Worm (Caenorhabditis elegans) whole organism, L1 larva: ENCODE data around the gene C09B7.2.

Source experiments
- C04F5.9 ChIP-seq: sonication (generic microtip); optimal IDR thresholded peaks from 2 replicates; lab custom pipeline; 2016; ENCODE audit warnings: missing genetic modification characterization, missing compliant biosample characterization
- F16B12.6 ChIP-seq: fragments of 150-350 bp; optimal IDR thresholded peaks from 2 replicates; lab custom pipeline; 2014; ENCODE audit warnings: missing biosample characterization, missing genetic modification characterization
- Y116A8C.19 ChIP-seq: sonication (generic microtip); optimal IDR thresholded peaks from 2 replicates; lab custom pipeline; 2016; ENCODE audit warnings: missing compliant biosample characterization, missing genetic modification characterization, borderline replicate concordance
- aha-1 ChIP-seq: fragments of 150-350 bp; optimal IDR thresholded peaks from 2 replicates; lab custom pipeline; 2014; ENCODE audit warnings: missing biosample characterization, missing genetic modification characterization
- aly-2 ChIP-seq: fragments of 150-350 bp; optimal IDR thresholded peaks from 2 replicates; lab custom pipeline; 2014; ENCODE audit warnings: missing biosample characterization, missing genetic modification characterization
- ama-1 ChIP-seq: fragments of 150-350 bp; optimal IDR thresholded peaks from 2 replicates; lab custom pipeline; 2014
- ceh-82 ChIP-seq, 3 experiments: fragments of 150-350 bp in 1 of 3; sonication (generic microtip) in 2 of 3; optimal IDR thresholded peaks; 2 replicates each; lab custom pipeline; 2014 to 2017; ENCODE audit warnings: missing biosample characterization in 3 of 3, missing genetic modification characterization in 3 of 3
- ceh-88 ChIP-seq: fragments of 200-800 bp; sonication (Bioruptor generic); IDR thresholded peaks from 2 replicates; pipeline ENCODE4 v1.3.6; 2022; ENCODE audit warnings: missing genetic modification characterization, missing compliant biosample characterization
- ceh-90 ChIP-seq: sonication (generic microtip); optimal IDR thresholded peaks from 2 replicates; lab custom pipeline; 2016; ENCODE audit warnings: missing genetic modification characterization, missing compliant biosample characterization
- ces-1 ChIP-seq: fragments of 150-350 bp; optimal IDR thresholded peaks from 2 replicates; lab custom pipeline; 2014; ENCODE audit warnings: missing biosample characterization, missing genetic modification reagents, missing genetic modification characterization
- dpl-1 ChIP-seq, 3 experiments: fragments of 150-350 bp in 2 of 3; sonication (generic microtip) in 1 of 3; optimal IDR thresholded peaks; 2 replicates each; lab custom pipeline; 2014 to 2017; ENCODE audit warnings: missing biosample characterization in 3 of 3, missing genetic modification characterization in 3 of 3, missing genetic modification reagents in 3 of 3
- efl-1 ChIP-seq, 4 experiments: fragments of 150-350 bp; optimal IDR thresholded peaks in 3 of 4; peaks in 1 of 4; 1 replicate in 1 of 4; 2 replicates in 3 of 4; lab custom pipeline; 2014; ENCODE audit warnings: missing biosample characterization in 2 of 4, missing genetic modification characterization in 2 of 4, missing genetic modification reagents in 2 of 4
- egl-27 ChIP-seq, 2 experiments: fragments of 150-350 bp in 1 of 2; sonication (generic microtip); optimal IDR thresholded peaks; 3 replicates each; lab custom pipeline; 2017 to 2018; ENCODE audit warnings: missing biosample characterization in 2 of 2, missing genetic modification characterization in 2 of 2, missing genetic modification reagents in 2 of 2
- elt-2 ChIP-seq: sonication (generic microtip); optimal IDR thresholded peaks from 2 replicates; lab custom pipeline; 2016; ENCODE audit warnings: missing genetic modification characterization, mild to moderate bottlenecking, inconsistent platforms, missing compliant biosample characterization, missing genetic modification reagents
- elt-3 ChIP-seq, 6 experiments: fragments of 150-350 bp in 1 of 6; sonication (generic microtip); optimal IDR thresholded peaks; 2 replicates each; lab custom pipeline; 2017 to 2018; ENCODE audit warnings: missing biosample characterization in 6 of 6, missing genetic modification characterization in 6 of 6, inconsistent platforms in 1 of 6
- ets-5 ChIP-seq: fragments of 200-800 bp; sonication (Bioruptor generic); IDR thresholded peaks from 2 replicates; pipeline ENCODE4 v1.3.6; 2022; ENCODE audit warnings: missing genetic modification characterization, missing compliant biosample characterization
- fkh-8 ChIP-seq: sonication (generic microtip); optimal IDR thresholded peaks from 2 replicates; lab custom pipeline; 2016; ENCODE audit warnings: mild to moderate bottlenecking, missing genetic modification characterization, missing compliant biosample characterization
- fos-1 ChIP-seq: fragments of 150-350 bp; optimal IDR thresholded peaks from 2 replicates; lab custom pipeline; 2014; ENCODE audit warnings: missing biosample characterization, missing genetic modification characterization
- hpl-2 ChIP-seq: fragments of 150-350 bp; optimal IDR thresholded peaks from 2 replicates; lab custom pipeline; 2014; ENCODE audit warnings: missing biosample characterization, missing genetic modification reagents, missing genetic modification characterization
- irx-1 ChIP-seq: sonication (generic microtip); optimal IDR thresholded peaks from 2 replicates; lab custom pipeline; 2016; ENCODE audit warnings: missing genetic modification characterization, missing compliant biosample characterization
- isw-1 ChIP-seq: fragments of 200-800 bp; sonication (Bioruptor generic); IDR thresholded peaks from 2 replicates; pipeline ENCODE4 v1.3.6; 2022; ENCODE audit warnings: missing genetic modification characterization, missing compliant biosample characterization
- lin-13 ChIP-seq: fragments of 150-350 bp; optimal IDR thresholded peaks from 2 replicates; lab custom pipeline; 2014; ENCODE audit warnings: missing biosample characterization, missing genetic modification reagents, missing genetic modification characterization
- lin-15B ChIP-seq: fragments of 150-350 bp; sonication (generic microtip); optimal IDR thresholded peaks from 3 replicates; lab custom pipeline; 2014; ENCODE audit warnings: missing biosample characterization, missing genetic modification characterization
- lin-39 ChIP-seq: fragments of 150-350 bp; optimal IDR thresholded peaks from 2 replicates; lab custom pipeline; 2014; ENCODE audit warnings: missing biosample characterization, missing genetic modification reagents, missing genetic modification characterization
- lir-3 ChIP-seq: sonication (generic microtip); optimal IDR thresholded peaks from 2 replicates; lab custom pipeline; 2016; ENCODE audit warnings: mild to moderate bottlenecking, missing genetic modification characterization, moderate library complexity, missing compliant biosample characterization; ENCODE audit not compliant: poor library complexity
- lsy-2 ChIP-seq, 2 experiments: fragments of 150-350 bp; optimal IDR thresholded peaks; 2 replicates each; lab custom pipeline; 2014; ENCODE audit warnings: missing biosample characterization in 2 of 2, missing genetic modification characterization in 2 of 2
- mab-9 ChIP-seq: fragments of 200-800 bp; sonication (Bioruptor generic); IDR thresholded peaks from 2 replicates; pipeline ENCODE4 v1.3.6; 2022; ENCODE audit warnings: missing genetic modification reagents, missing genetic modification characterization, missing compliant biosample characterization
- mef-2 ChIP-seq: fragments of 150-350 bp; optimal IDR thresholded peaks from 2 replicates; lab custom pipeline; 2014; ENCODE audit warnings: missing biosample characterization, missing genetic modification characterization
- mep-1 ChIP-seq: fragments of 150-350 bp; optimal IDR thresholded peaks from 2 replicates; lab custom pipeline; 2014; ENCODE audit warnings: missing biosample characterization, missing genetic modification characterization
- nhr-11 ChIP-seq: fragments of 150-350 bp; optimal IDR thresholded peaks from 2 replicates; lab custom pipeline; 2014; ENCODE audit warnings: missing biosample characterization, missing genetic modification characterization
- nhr-12 ChIP-seq: sonication (generic microtip); optimal IDR thresholded peaks from 2 replicates; lab custom pipeline; 2017; ENCODE audit warnings: missing biosample characterization, missing genetic modification characterization
- nhr-19 ChIP-seq: fragments of 200-800 bp; sonication (Bioruptor generic); conservative IDR thresholded peaks from 2 replicates; pipeline ENCODE4 v1.3.6; 2022; ENCODE audit warnings: missing genetic modification characterization, missing compliant biosample characterization
- nhr-20 ChIP-seq: sonication (generic microtip); optimal IDR thresholded peaks from 2 replicates; lab custom pipeline; 2016; ENCODE audit warnings: mild to moderate bottlenecking, missing genetic modification characterization, missing compliant biosample characterization
- nhr-47 ChIP-seq: sonication (generic microtip); optimal IDR thresholded peaks from 2 replicates; lab custom pipeline; 2016; ENCODE audit warnings: mild to moderate bottlenecking, missing genetic modification characterization, moderate library complexity, missing compliant biosample characterization
- nhr-71 ChIP-seq: sonication (generic microtip); optimal IDR thresholded peaks from 2 replicates; lab custom pipeline; 2016; ENCODE audit warnings: mild to moderate bottlenecking, missing genetic modification characterization, moderate library complexity, missing compliant biosample characterization
- nhr-76 ChIP-seq: sonication (generic microtip); optimal IDR thresholded peaks from 2 replicates; lab custom pipeline; 2017; ENCODE audit warnings: missing biosample characterization, missing genetic modification characterization
- nhr-77 ChIP-seq: fragments of 150-350 bp; optimal IDR thresholded peaks from 2 replicates; lab custom pipeline; 2014; ENCODE audit warnings: missing biosample characterization, missing genetic modification characterization
- nhr-84 ChIP-seq: sonication (generic microtip); optimal IDR thresholded peaks from 2 replicates; lab custom pipeline; 2017; ENCODE audit warnings: missing biosample characterization, missing genetic modification characterization
- nhr-85 ChIP-seq: sonication (generic microtip); peaks from one replicate; lab custom pipeline; 2016; ENCODE audit warnings: missing genetic modification characterization, inconsistent platforms, missing compliant biosample characterization
- pag-3 ChIP-seq: sonication (generic microtip); optimal IDR thresholded peaks from 2 replicates; lab custom pipeline; 2017; ENCODE audit warnings: missing genetic modification characterization, mild to moderate bottlenecking, missing compliant biosample characterization, antibody characterized with exemption, borderline replicate concordance; ENCODE audit not compliant: insufficient read depth
- pax-3 ChIP-seq: fragments of 200-800 bp; sonication (Bioruptor generic); optimal IDR thresholded peaks from 2 replicates; lab custom pipeline; 2018; ENCODE audit warnings: mild to moderate bottlenecking, missing genetic modification characterization, moderate library complexity, missing compliant biosample characterization
- rnt-1 ChIP-seq: sonication (generic microtip); optimal IDR thresholded peaks from 2 replicates; lab custom pipeline; 2016; ENCODE audit warnings: mild to moderate bottlenecking, missing genetic modification characterization, moderate library complexity, missing compliant biosample characterization
- sptf-1 ChIP-seq: fragments of 150-350 bp; optimal IDR thresholded peaks from 2 replicates; lab custom pipeline; 2014; ENCODE audit warnings: missing biosample characterization, missing genetic modification characterization
- swsn-7 ChIP-seq: sonication (generic microtip); optimal IDR thresholded peaks from 2 replicates; lab custom pipeline; 2016; ENCODE audit warnings: missing genetic modification characterization, missing compliant biosample characterization
- unc-130 ChIP-seq: fragments of 150-350 bp; optimal IDR thresholded peaks from 2 replicates; lab custom pipeline; 2017; ENCODE audit warnings: missing biosample characterization, missing genetic modification characterization, inconsistent platforms
- unc-62 ChIP-seq: fragments of 150-350 bp; optimal IDR thresholded peaks from 2 replicates; lab custom pipeline; 2014; ENCODE audit warnings: missing biosample characterization, missing genetic modification reagents, missing genetic modification characterization
- unc-98 ChIP-seq: fragments of 200-800 bp; sonication (Bioruptor generic); IDR thresholded peaks from 2 replicates; pipeline ENCODE4 v1.3.6; 2022; ENCODE audit warnings: missing genetic modification characterization, missing compliant biosample characterization
- vab-15 ChIP-seq: sonication (generic microtip); optimal IDR thresholded peaks from 2 replicates; lab custom pipeline; 2017; ENCODE audit warnings: missing genotype, mild to moderate bottlenecking, missing genetic modification characterization, missing compliant biosample characterization
- zag-1 ChIP-seq: fragments of 150-350 bp; optimal IDR thresholded peaks from 2 replicates; lab custom pipeline; 2014; ENCODE audit warnings: missing biosample characterization, missing genetic modification characterization
- zip-4 ChIP-seq: fragments of 200-800 bp; sonication (Bioruptor generic); optimal IDR thresholded peaks from 2 replicates; lab custom pipeline; 2018; ENCODE audit warnings: mild to moderate bottlenecking, missing genetic modification characterization, moderate library complexity, missing compliant biosample characterization
- ztf-11 ChIP-seq, 2 experiments: sonication (generic microtip); optimal IDR thresholded peaks; 2 replicates each; lab custom pipeline; 2016 to 2017; ENCODE audit warnings: missing genetic modification characterization in 2 of 2, missing biosample characterization in 1 of 2, missing compliant biosample characterization in 1 of 2

The C09B7.2 gene

ce11 chrX:2667779-2668178 is at the start of gene C09B7.2 (continued):
- TF ChIP-seq sptf-1 (tag; lab: Kevin White, UChicago): no peak
- TF ChIP-seq mab-9 (GFP tag; lab: Robert Waterston, UW): no peak
- no peak for TF ChIP-seq lir-3
- peak; percentile 19 for TF ChIP-seq irx-1 (tag; lab: Kevin White, UChicago)
- TF ChIP-seq ceh-90 (tag; lab: Kevin White, UChicago): no peak
- TF ChIP-seq pax-3 (tag; lab: Kevin White, UChicago): no peak
- TF ChIP-seq unc-98: no peak
- TF ChIP-seq fkh-8 (tag; lab: Kevin White, UChicago): peak; percentile 55
- TF ChIP-seq hpl-2: no peak
- no peak for TF ChIP-seq aha-1
- no peak for TF ChIP-seq ztf-11 (tag; optimal IDR thresholded peaks at IDR 0.05; lab: Kevin White, UChicago)
- peak; percentile 82 for TF ChIP-seq nhr-20 (tag; lab: Kevin White, UChicago)
- no peak for TF ChIP-seq ets-5 (GFP tag; lab: Robert Waterston, UW)
- peak; percentile 35 for TF ChIP-seq F16B12.6 (tag; lab: Kevin White, UChicago)
- no peak for TF ChIP-seq C04F5.9 (tag; lab: Kevin White, UChicago)
- TF ChIP-seq isw-1 (GFP tag; lab: Robert Waterston, UW): no peak; the same call in 1 of the 2 replicates
- no peak for TF ChIP-seq lin-13 (GFP tag; lab: Kevin White, UChicago)
- TF ChIP-seq unc-130 (tag; lab: Kevin White, UChicago): peak; percentile 55
- TF ChIP-seq mep-1: peak; percentile 84
- TF ChIP-seq vab-15 (tag; lab: Kevin White, UChicago): no peak
- TF ChIP-seq elt-2 (tag; lab: Kevin White, UChicago): peak; percentile 70
- peak; percentile 15 to 40 (median 37) for TF ChIP-seq dpl-1 (GFP tag; optimal IDR thresholded peaks at IDR 0.05; lab: Kevin White, UChicago)
- TF ChIP-seq unc-62 (GFP tag; lab: Kevin White, UChicago): no peak
- peak in 2 of 6 experiments; percentile 54 to 65 for TF ChIP-seq elt-3 (tag; optimal IDR thresholded peaks at IDR 0.05; lab: Kevin White, UChicago)
- no peak for TF ChIP-seq ces-1 (GFP tag; lab: Kevin White, UChicago)
- no peak for TF ChIP-seq nhr-84 (tag; lab: Kevin White, UChicago)
- no peak for TF ChIP-seq Y116A8C.19 (tag; lab: Kevin White, UChicago)
- TF ChIP-seq nhr-85 (tag; lab: Kevin White, UChicago): no peak
- TF ChIP-seq ceh-88: no peak
- TF ChIP-seq mef-2 (tag; lab: Kevin White, UChicago): peak; percentile 42
- TF ChIP-seq ceh-82 (tag; optimal IDR thresholded peaks at IDR 0.05; lab: Kevin White, UChicago): peak; percentile 17 to 68 (median 36)

- TF ChIP-seq lsy-2 (tag; optimal IDR thresholded peaks at IDR 0.05; lab: Kevin White, UChicago) (no peak), unc-130 (tag; lab: Kevin White, UChicago) (peak; percentile 38), lin-39 (tag; lab: Kevin White, UChicago) (no peak), lin-15B (tag; lab: Kevin White, UChicago) (no peak), Y116A8C.19 (tag; lab: Kevin White, UChicago) (no peak), mep-1 (no peak), elt-3 (tag; optimal IDR thresholded peaks at IDR 0.05; lab: Kevin White, UChicago) (no peak), fos-1 (tag; lab: Kevin White, UChicago) (no peak), nhr-11 (no peak), zip-4 (GFP tag; lab: Kevin White, UChicago) (no peak), vab-15 (tag; lab: Kevin White, UChicago) (no peak), nhr-47 (no peak), nhr-76 (no peak), aly-2 (tag; lab: Kevin White, UChicago) (no peak), zag-1 (tag; lab: Kevin White, UChicago) (no peak), ces-1 (GFP tag; lab: Kevin White, UChicago) (no peak), nhr-12 (tag; lab: Kevin White, UChicago) (no peak), nhr-71 (tag; lab: Kevin White, UChicago) (peak; percentile 13), fkh-8 (tag; lab: Kevin White, UChicago) (no peak), rnt-1 (tag; lab: Kevin White, UChicago) (peak; percentile 67), nhr-85 (tag; lab: Kevin White, UChicago) (no peak), efl-1 (optimal IDR thresholded peaks at IDR 0.05; lab: Kevin White, UChicago) (no peak), efl-1 (GFP tag; optimal IDR thresholded peaks at IDR 0.05 in 1 of 2; lab: Kevin White, UChicago) (no peak), unc-62 (GFP tag; lab: Kevin White, UChicago) (no peak), sptf-1 (tag; lab: Kevin White, UChicago) (no peak), nhr-77 (tag; lab: Kevin White, UChicago) (no peak), nhr-19 (GFP tag; lab: Robert Waterston, UW) (no peak), ama-1 (lab: Kevin White, UChicago) (no peak), pag-3 (tag; lab: Kevin White, UChicago) (peak; percentile 95), mef-2 (tag; lab: Kevin White, UChicago) (no peak), egl-27 (tag; optimal IDR thresholded peaks at IDR 0.05; lab: Kevin White, UChicago) (no peak), swsn-7 (tag; lab: Kevin White, UChicago) (no peak)
Observed at ce11 chrX:2620280-2620679, 47.6 kb upstream of the C09B7.2 start.
